Fruit fly (Drosophila melanogaster): ENCODE measurements around the gene Aps.

The Aps gene

dm6 chr3L:10899087-10899511 lies at the start of gene Aps:
Gene Aps (minus strand): TSS chr3L:10899123.
- no peak for TF ChIP-seq CG17801 (GFP tag; optimal IDR thresholded peaks at IDR 0.05; ENCODE audit: partially characterized antibody)

dm6 chr3L:10946717-10947280 lies 47.9 kb upstream of the Aps start:
- TF ChIP-seq CG17801 (GFP tag; optimal IDR thresholded peaks at IDR 0.05; ENCODE audit: partially characterized antibody), result no peak

- no peak for TF ChIP-seq CG17801 (GFP tag; optimal IDR thresholded peaks at IDR 0.05; ENCODE audit: partially characterized antibody)
Observed at dm6 chr3L:10942541-10942940, 43.6 kb upstream of the Aps start.

dm6 chr3L:10940312-10940711 lies 41.4 kb upstream of the Aps start:
- no peak for TF ChIP-seq CG17801 (GFP tag; optimal IDR thresholded peaks at IDR 0.05; ENCODE audit: partially characterized antibody)

- no peak for TF ChIP-seq CG17801 (GFP tag; optimal IDR thresholded peaks at IDR 0.05; ENCODE audit: partially characterized antibody)
Observed at dm6 chr3L:10938108-10938507, 39.2 kb upstream of the Aps start.

- TF ChIP-seq CG17801 (GFP tag; optimal IDR thresholded peaks at IDR 0.05; ENCODE audit: partially characterized antibody), result no peak
Observed at dm6 chr3L:10934983-10935539, 36.1 kb upstream of the Aps start.

- no peak for TF ChIP-seq CG17801 (GFP tag; optimal IDR thresholded peaks at IDR 0.05; ENCODE audit: partially characterized antibody)
Observed at dm6 chr3L:10931430-10931829, 32.5 kb upstream of the Aps start.

- no peak for TF ChIP-seq CG17801 (GFP tag; optimal IDR thresholded peaks at IDR 0.05; ENCODE audit: partially characterized antibody)
Observed at dm6 chr3L:10928801-10929200, 29.9 kb upstream of the Aps start.

- TF ChIP-seq CG17801 (GFP tag; optimal IDR thresholded peaks at IDR 0.05; ENCODE audit: partially characterized antibody), result no peak
Observed at dm6 chr3L:10927953-10928352, 29.0 kb upstream of the Aps start.

dm6 chr3L:10927349-10927748 lies 28.4 kb upstream of the Aps start:
- TF ChIP-seq CG17801 (GFP tag; optimal IDR thresholded peaks at IDR 0.05; ENCODE audit: partially characterized antibody), result no peak

- no peak for TF ChIP-seq CG17801 (GFP tag; optimal IDR thresholded peaks at IDR 0.05; ENCODE audit: partially characterized antibody)
Observed at dm6 chr3L:10924683-10925082, 25.8 kb upstream of the Aps start.

dm6 chr3L:10922973-10923372 lies 24.1 kb upstream of the Aps start:
- TF ChIP-seq CG17801 (GFP tag; optimal IDR thresholded peaks at IDR 0.05; ENCODE audit: partially characterized antibody), result no peak

- TF ChIP-seq CG17801 (GFP tag; optimal IDR thresholded peaks at IDR 0.05; ENCODE audit: partially characterized antibody), result no peak
Observed at dm6 chr3L:10918454-10918853, 19.5 kb upstream of the Aps start.

dm6 chr3L:10917263-10917662 lies 18.3 kb upstream of the Aps start:
- TF ChIP-seq CG17801 (GFP tag; optimal IDR thresholded peaks at IDR 0.05; ENCODE audit: partially characterized antibody), result no peak

- no peak for TF ChIP-seq CG17801 (GFP tag; optimal IDR thresholded peaks at IDR 0.05; ENCODE audit: partially characterized antibody)
Observed at dm6 chr3L:10913214-10913613, 14.3 kb upstream of the Aps start.

- no peak for TF ChIP-seq CG17801 (GFP tag; optimal IDR thresholded peaks at IDR 0.05; ENCODE audit: partially characterized antibody)
Observed at dm6 chr3L:10909612-10910011, 10.7 kb upstream of the Aps start.

- no peak for TF ChIP-seq CG17801 (GFP tag; optimal IDR thresholded peaks at IDR 0.05; ENCODE audit: partially characterized antibody)
Observed at dm6 chr3L:10904770-10905169, 5.8 kb upstream of the Aps start.
